Fruit fly (Drosophila melanogaster): ENCODE data around the gene CG42688.

Gene CG42688

dm6 chr2L:19164933-19165813, 17.4 kb downstream of the CG42688 start:
- TF ChIP-seq Myc (optimal IDR thresholded peaks at IDR 0.05) (no peak), ttk (optimal IDR thresholded peaks at IDR 0.05) (no peak), psq (optimal IDR thresholded peaks at IDR 0.05) (no peak), Sin3A (optimal IDR thresholded peaks at IDR 0.05) (no peak), h (optimal IDR thresholded peaks at IDR 0.05) (no peak), insv (optimal IDR thresholded peaks at IDR 0.05) (no peak)

dm6 chr2L:19163975-19164371, 18.6 kb downstream of the CG42688 start:
- TF ChIP-seq insv (optimal IDR thresholded peaks at IDR 0.05) (no peak), Sin3A (optimal IDR thresholded peaks at IDR 0.05) (no peak), ttk (optimal IDR thresholded peaks at IDR 0.05) (no peak), h (optimal IDR thresholded peaks at IDR 0.05) (no peak), Myc (optimal IDR thresholded peaks at IDR 0.05) (no peak), psq (optimal IDR thresholded peaks at IDR 0.05) (no peak)

DNA sequence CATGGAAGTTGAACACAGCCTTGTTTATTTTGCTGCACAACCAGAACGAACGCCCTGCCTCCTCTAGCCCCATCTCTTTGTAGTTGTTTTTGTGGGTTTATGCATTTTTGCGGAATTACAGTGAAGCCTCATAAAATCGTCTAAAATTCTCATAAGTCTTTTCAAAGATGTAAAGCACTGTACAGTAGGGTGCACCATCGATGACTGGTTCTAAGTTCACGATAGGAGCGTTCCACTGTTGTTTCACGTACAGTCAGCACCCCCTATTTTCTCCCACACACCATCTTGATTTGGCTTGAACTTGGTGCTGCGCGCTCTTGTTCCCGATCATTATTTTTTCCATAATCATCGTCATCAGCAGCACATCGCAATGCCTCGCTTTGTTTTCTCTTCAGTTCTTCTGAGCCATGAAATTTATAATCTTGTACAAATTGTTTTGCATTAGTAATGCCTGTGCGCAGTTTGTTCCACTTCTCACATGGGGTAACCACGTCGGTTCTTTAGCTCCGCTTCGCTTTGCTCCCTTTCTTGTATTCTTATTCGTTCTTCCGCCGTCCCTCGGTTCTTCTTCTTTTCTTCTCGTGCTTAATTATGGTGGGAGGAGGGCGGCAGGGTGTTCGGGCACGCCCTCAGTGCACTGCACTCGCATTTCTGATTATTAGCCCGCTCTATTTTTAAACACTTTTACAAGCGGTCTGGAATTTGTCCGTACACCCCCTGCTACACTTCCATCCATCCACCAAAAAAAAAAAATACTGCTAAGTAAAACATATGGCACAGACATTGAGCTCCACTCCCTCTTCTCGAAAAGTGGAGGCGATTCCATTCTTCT, 19.3 kb downstream of the CG42688 start:
- TF ChIP-seq insv (optimal IDR thresholded peaks at IDR 0.05) (no peak), Sin3A (optimal IDR thresholded peaks at IDR 0.05) (no peak), Myc (optimal IDR thresholded peaks at IDR 0.05) (no peak)

dm6 chr2L:19162330-19163100, 20.1 kb downstream of the CG42688 start:
- TF ChIP-seq insv (optimal IDR thresholded peaks at IDR 0.05) (no peak), h (optimal IDR thresholded peaks at IDR 0.05) (no peak), Myc (optimal IDR thresholded peaks at IDR 0.05) (no peak), ttk (optimal IDR thresholded peaks at IDR 0.05) (no peak), Sin3A (optimal IDR thresholded peaks at IDR 0.05) (no peak), psq (optimal IDR thresholded peaks at IDR 0.05) (no peak)

DNA sequence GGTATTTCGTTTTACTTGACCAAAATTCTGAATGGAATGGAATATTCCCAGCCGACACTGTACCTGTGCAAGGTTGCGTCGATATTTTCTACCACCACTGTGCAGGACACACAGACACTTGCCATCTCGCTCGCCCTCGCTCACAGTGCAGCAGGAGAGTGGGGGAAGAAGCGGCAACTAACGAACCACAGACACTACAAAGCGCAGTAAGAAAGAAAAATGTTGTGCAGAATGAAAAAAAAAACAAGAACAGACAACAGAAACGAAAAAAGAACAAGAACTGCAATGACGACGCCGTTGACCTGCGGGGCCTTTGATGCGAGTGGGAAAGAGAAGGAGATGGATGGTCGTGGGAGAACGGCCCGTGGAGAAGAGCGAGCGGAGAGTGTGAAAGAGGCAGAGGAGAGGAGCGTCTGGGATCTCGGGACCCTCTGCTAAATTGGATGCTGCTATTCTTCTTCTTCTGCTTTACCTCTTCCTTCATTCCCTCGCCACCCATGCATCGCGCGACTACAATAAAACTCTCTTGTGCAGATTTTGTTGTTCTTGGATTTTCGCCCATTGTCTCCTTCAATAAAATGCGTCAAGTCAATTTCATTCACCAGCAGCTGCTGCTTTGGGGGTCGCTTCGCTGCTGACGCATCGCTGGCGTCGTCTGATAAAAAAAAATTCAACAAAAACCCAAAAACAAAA, 21.2 kb downstream of the CG42688 start:
- no peak for TF ChIP-seq ttk (optimal IDR thresholded peaks at IDR 0.05)
- TF ChIP-seq Sin3A (optimal IDR thresholded peaks at IDR 0.05), result no peak
- no peak for TF ChIP-seq psq (optimal IDR thresholded peaks at IDR 0.05)
- no peak for TF ChIP-seq insv (optimal IDR thresholded peaks at IDR 0.05)
- no peak for TF ChIP-seq Myc (optimal IDR thresholded peaks at IDR 0.05)
- no peak for TF ChIP-seq h (optimal IDR thresholded peaks at IDR 0.05)

DNA sequence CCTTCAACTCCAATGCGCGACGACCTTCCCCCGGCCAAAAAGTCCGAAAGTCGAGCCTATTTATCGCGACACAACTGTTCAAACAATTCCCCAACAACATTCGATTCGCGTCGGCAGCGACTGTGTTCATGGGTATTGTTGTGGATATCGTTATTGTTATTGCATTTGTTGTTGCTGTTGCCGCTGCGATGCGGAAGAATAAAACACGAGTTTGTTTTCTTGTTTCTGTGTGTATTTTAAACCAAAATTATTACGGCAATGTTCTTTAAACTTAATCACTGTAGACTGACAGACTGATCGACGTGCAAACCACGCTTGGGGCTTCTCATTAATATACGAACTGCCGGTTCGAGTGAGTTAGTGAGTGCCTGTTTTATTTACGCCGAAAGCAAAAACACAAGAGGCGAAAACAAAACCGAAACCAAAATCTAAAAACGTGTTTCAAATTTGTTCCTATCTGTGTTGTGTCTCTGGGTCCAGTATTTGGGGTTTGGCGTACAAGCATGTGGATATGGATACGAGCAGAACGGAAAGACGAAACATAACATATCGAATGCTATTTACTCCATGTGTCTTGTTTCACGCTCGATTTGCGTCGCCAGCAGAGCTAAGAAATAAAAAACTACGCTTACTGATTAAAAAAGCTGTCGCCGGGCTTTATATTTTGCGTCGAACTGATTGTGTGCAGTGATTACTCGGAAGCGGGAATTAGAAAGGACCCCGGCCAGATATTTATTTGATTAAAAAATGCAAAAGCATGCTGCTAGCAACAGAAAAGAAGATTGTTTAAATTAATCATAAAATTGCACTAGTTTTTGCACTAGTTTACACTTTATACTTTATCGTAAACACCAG, 22.8 kb downstream of the CG42688 start:
- TF ChIP-seq Sin3A (optimal IDR thresholded peaks at IDR 0.05) (no peak), insv (optimal IDR thresholded peaks at IDR 0.05) (no peak), h (optimal IDR thresholded peaks at IDR 0.05) (no peak), Myc (optimal IDR thresholded peaks at IDR 0.05) (no peak), psq (optimal IDR thresholded peaks at IDR 0.05) (no peak), ttk (optimal IDR thresholded peaks at IDR 0.05) (no peak)

dm6 chr2L:19158679-19159551, 23.7 kb downstream of the CG42688 start:
- TF ChIP-seq ttk (optimal IDR thresholded peaks at IDR 0.05) (no peak), psq (optimal IDR thresholded peaks at IDR 0.05) (no peak), h (optimal IDR thresholded peaks at IDR 0.05) (no peak), Sin3A (optimal IDR thresholded peaks at IDR 0.05) (no peak), Myc (optimal IDR thresholded peaks at IDR 0.05) (no peak), insv (optimal IDR thresholded peaks at IDR 0.05) (no peak)

DNA sequence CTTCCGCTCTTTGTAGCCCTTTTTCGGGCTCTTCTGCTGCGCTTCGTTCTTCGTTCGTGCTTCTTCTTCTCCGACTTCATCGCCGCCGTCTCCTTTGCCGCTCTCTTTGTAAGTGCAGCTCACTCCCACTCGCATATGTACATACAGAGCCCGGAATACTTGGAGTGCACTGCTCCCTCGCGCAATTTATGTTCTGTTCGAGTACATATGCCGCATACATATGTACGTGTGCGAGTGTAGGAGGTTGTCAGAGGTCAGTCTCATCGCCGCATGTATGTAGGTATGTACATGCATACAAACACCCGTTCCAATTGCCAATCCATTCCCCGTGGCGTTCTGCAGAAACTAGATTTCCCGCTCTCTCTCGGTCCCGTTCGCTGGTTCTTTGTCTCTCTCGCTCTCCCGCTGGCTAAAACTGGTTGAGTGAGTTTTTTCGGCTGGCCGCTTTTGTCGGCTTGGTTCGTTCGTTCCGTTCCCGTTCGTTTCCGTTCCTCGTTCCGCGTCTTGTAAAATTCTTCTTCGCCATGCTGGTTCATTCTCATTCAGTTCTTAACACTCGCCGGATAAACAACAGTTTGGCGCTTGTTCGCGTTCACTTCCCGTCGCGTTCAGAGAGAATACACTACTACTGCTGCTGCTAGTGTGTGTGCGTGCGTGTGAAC, 24.5 kb downstream of the CG42688 start:
- TF ChIP-seq psq (optimal IDR thresholded peaks at IDR 0.05), result no peak
- no peak for TF ChIP-seq Myc (optimal IDR thresholded peaks at IDR 0.05)

- TF ChIP-seq ttk (optimal IDR thresholded peaks at IDR 0.05), result no peak
- TF ChIP-seq Myc (optimal IDR thresholded peaks at IDR 0.05), result no peak
- no peak for TF ChIP-seq Sin3A (optimal IDR thresholded peaks at IDR 0.05)
- no peak for TF ChIP-seq psq (optimal IDR thresholded peaks at IDR 0.05)
- no peak for TF ChIP-seq h (optimal IDR thresholded peaks at IDR 0.05)
- no peak for TF ChIP-seq insv (optimal IDR thresholded peaks at IDR 0.05)
These were observed 25.8 kb downstream of the CG42688 start for dm6 chr2L:19156737-19157287.
